Worm (Caenorhabditis elegans): ENCODE results near the gene idpc-3.

ce11 chrV:9618420-9618819, 10.6 kb downstream of the idpc-3 start:
- TF ChIP-seq lin-29 (GFP tag; IDR thresholded peaks at IDR 0.05) (no peak), zfp-2 (tag; optimal IDR thresholded peaks at IDR 0.05) (no peak), zag-1 (tag; optimal IDR thresholded peaks at IDR 0.05) (no peak), hmg-1.1 (GFP tag; IDR thresholded peaks at IDR 0.05) (no peak)
